Worm (Caenorhabditis elegans) whole organism, young adult: Measurements from ENCODE around the gene T02H6.8.
A peak's percentile ranks its signal among the peaks of the same experiment; 100 is the strongest.
"Not testable (repeated sequence)": the region's sequence is repeated elsewhere in the genome, so short reads cannot be mapped to it uniquely, and the experiment has no call there.

ENCODE experiments used
- chd-7 ChIP-seq: sonication (generic microtip); optimal IDR thresholded peaks from 2 replicates; lab custom pipeline; 2016; ENCODE audit warnings: mild to moderate bottlenecking, missing genetic modification characterization, moderate library complexity, missing compliant biosample characterization
- nfya-2 ChIP-seq: fragments of 200-800 bp; sonication (Bioruptor generic); IDR thresholded peaks from 2 replicates; pipeline ENCODE4 v1.3.6; 2022; ENCODE audit warnings: missing genetic modification reagents, missing genetic modification characterization, missing compliant biosample characterization
- nhr-120 ChIP-seq: fragments of 200-800 bp; sonication (Bioruptor generic); IDR thresholded peaks from 2 replicates; pipeline ENCODE4 v1.3.6; 2022; ENCODE audit warnings: missing genetic modification characterization, missing compliant biosample characterization
- nhr-90 ChIP-seq: sonication (generic microtip); optimal IDR thresholded peaks from 2 replicates; lab custom pipeline; 2016; ENCODE audit warnings: missing genotype, mild to moderate bottlenecking, missing genetic modification characterization, missing compliant biosample characterization

DNA sequence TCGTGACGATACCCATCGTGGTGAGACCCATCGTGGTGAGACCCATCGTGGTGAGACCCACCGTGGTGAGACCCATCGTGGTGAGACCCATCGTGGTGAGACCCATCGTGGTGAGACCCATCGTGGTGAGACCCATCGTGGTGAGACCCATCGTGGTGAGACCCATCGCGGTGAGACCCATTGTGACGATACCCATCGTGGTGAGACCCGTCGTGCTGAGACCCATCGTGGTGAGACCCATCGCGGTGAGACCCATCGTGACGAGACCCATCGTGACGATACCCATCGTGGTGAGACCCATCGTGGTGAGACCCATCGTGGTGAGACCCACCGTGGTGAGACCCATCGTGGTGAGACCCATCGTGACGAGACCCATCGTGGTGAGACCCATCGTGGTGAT is 14.4 kb downstream of the T02H6.8 start:
- not testable (repeated sequence) for TF ChIP-seq nhr-90 (tag; lab: Kevin White, UChicago); chd-7 (tag; lab: Kevin White, UChicago); nfya-2 (GFP tag; lab: Robert Waterston, UW)
- 0 out of 2 replicates have a peak, but pooled peaks have one; percentile 75 for TF ChIP-seq nhr-120
